Worm (Caenorhabditis elegans) whole organism, L4 larva: Measurements from ENCODE around the gene nhr-104.

ENCODE experiments used
- T26A8.4 ChIP-seq: fragments of 200-800 bp; sonication (Bioruptor generic); IDR thresholded peaks from 2 replicates; pipeline ENCODE4 v1.3.6; 2022; ENCODE audit warnings: missing genetic modification characterization, missing compliant biosample characterization
- Y5F2A.4 ChIP-seq: fragments of 200-800 bp; sonication (Bioruptor generic); optimal IDR thresholded peaks from 2 replicates; lab custom pipeline; 2018; ENCODE audit warnings: mild to moderate bottlenecking, missing genetic modification characterization, missing compliant biosample characterization
- Y75B8A.6 ChIP-seq: fragments of 200-800 bp; sonication (Bioruptor generic); IDR thresholded peaks from 2 replicates; pipeline ENCODE4 v1.3.6; 2022; ENCODE audit warnings: missing genetic modification reagents, missing genetic modification characterization, missing compliant biosample characterization
- aha-1 ChIP-seq: fragments of 150-350 bp; peaks from one replicate; lab custom pipeline; 2014; ENCODE audit warnings: missing biosample characterization, missing genetic modification characterization
- attf-4 ChIP-seq: sonication (generic microtip); optimal IDR thresholded peaks from 3 replicates; lab custom pipeline; 2017; ENCODE audit warnings: missing biosample characterization, missing genetic modification characterization
- ceh-32 ChIP-seq: sonication (generic microtip); optimal IDR thresholded peaks from 2 replicates; lab custom pipeline; 2016; ENCODE audit warnings: mild to moderate bottlenecking, missing genetic modification characterization, missing compliant biosample characterization; ENCODE audit not compliant: poor library complexity
- ceh-44 ChIP-seq: fragments of 200-800 bp; sonication (Bioruptor generic); IDR thresholded peaks from 2 replicates; pipeline ENCODE4 v1.3.6; 2022; ENCODE audit warnings: missing genetic modification reagents, missing genetic modification characterization, missing compliant biosample characterization
- ceh-62 ChIP-seq: sonication (generic microtip); optimal IDR thresholded peaks from 2 replicates; lab custom pipeline; 2017; ENCODE audit warnings: missing biosample characterization, missing genetic modification characterization
- ceh-82 ChIP-seq: sonication (generic microtip); optimal IDR thresholded peaks from 2 replicates; lab custom pipeline; 2017; ENCODE audit warnings: missing biosample characterization, missing genetic modification characterization
- ces-1 ChIP-seq: fragments of 150-350 bp; sonication (generic microtip); optimal IDR thresholded peaks from 4 replicates; lab custom pipeline; 2014; ENCODE audit warnings: missing biosample characterization, missing genetic modification reagents, missing genetic modification characterization
- daf-16 ChIP-seq, 3 experiments: sonication (generic microtip); optimal IDR thresholded peaks; 2 replicates each; lab custom pipeline; 2016 to 2017; ENCODE audit warnings: missing genetic modification characterization in 3 of 3, missing genetic modification reagents in 3 of 3, mild to moderate bottlenecking in 2 of 3, missing compliant biosample characterization in 2 of 3, missing biosample characterization in 1 of 3, moderate library complexity in 1 of 3
- dmd-6 ChIP-seq: fragments of 200-800 bp; sonication (Bioruptor generic); IDR thresholded peaks from 2 replicates; pipeline ENCODE4 v1.3.6; 2022; ENCODE audit warnings: missing genetic modification reagents, missing genetic modification characterization, missing compliant biosample characterization
- dmd-8 ChIP-seq: fragments of 200-800 bp; sonication (Bioruptor generic); IDR thresholded peaks from 2 replicates; pipeline ENCODE4 v1.3.6; 2022; ENCODE audit warnings: missing genetic modification characterization, missing compliant biosample characterization
- dpl-1 ChIP-seq: fragments of 150-350 bp; optimal IDR thresholded peaks from 2 replicates; lab custom pipeline; 2014; ENCODE audit warnings: missing biosample characterization, missing genetic modification reagents, missing genetic modification characterization
- dve-1 ChIP-seq: sonication (generic microtip); optimal IDR thresholded peaks from 2 replicates; lab custom pipeline; 2017; ENCODE audit warnings: antibody characterized with exemption, mild to moderate bottlenecking, missing genetic modification characterization, missing compliant biosample characterization; ENCODE audit not compliant: insufficient read depth
- fkh-10 ChIP-seq: fragments of 150-350 bp; optimal IDR thresholded peaks from 2 replicates; lab custom pipeline; 2014; ENCODE audit warnings: missing biosample characterization, missing genetic modification reagents, missing genetic modification characterization
- hlh-11 ChIP-seq: fragments of 200-800 bp; sonication (Bioruptor generic); optimal IDR thresholded peaks from 2 replicates; lab custom pipeline; 2018; ENCODE audit warnings: mild to moderate bottlenecking, missing genetic modification characterization, missing compliant biosample characterization
- hmg-1.1 ChIP-seq: fragments of 200-800 bp; sonication (Bioruptor generic); IDR thresholded peaks from 2 replicates; pipeline ENCODE4 v1.3.6; 2022; ENCODE audit warnings: missing genetic modification reagents, missing genetic modification characterization, missing compliant biosample characterization
- jun-1 ChIP-seq: fragments of 150-350 bp; optimal IDR thresholded peaks from 2 replicates; lab custom pipeline; 2014; ENCODE audit warnings: missing biosample characterization, missing genetic modification reagents, missing genetic modification characterization
- lin-1 ChIP-seq: fragments of 200-800 bp; sonication (Bioruptor generic); IDR thresholded peaks from 2 replicates; pipeline ENCODE4 v1.3.6; 2022; ENCODE audit warnings: missing genetic modification reagents, missing genetic modification characterization, missing compliant biosample characterization
- lin-13 ChIP-seq: fragments of 150-350 bp; optimal IDR thresholded peaks from 2 replicates; lab custom pipeline; 2014; ENCODE audit warnings: missing biosample characterization, missing genetic modification reagents, missing genetic modification characterization
- lin-38 ChIP-seq: fragments of 200-800 bp; sonication (Bioruptor generic); IDR thresholded peaks from 2 replicates; pipeline ENCODE4 v1.3.6; 2022; ENCODE audit warnings: missing genetic modification reagents, missing genetic modification characterization, missing compliant biosample characterization
- madf-9 ChIP-seq: fragments of 200-800 bp; sonication (Bioruptor generic); conservative IDR thresholded peaks from 2 replicates; pipeline ENCODE4 v1.3.6; 2022; ENCODE audit warnings: missing genetic modification reagents, missing genetic modification characterization, missing compliant biosample characterization
- mdt-29 ChIP-seq: fragments of 200-800 bp; sonication (Bioruptor generic); IDR thresholded peaks from 2 replicates; pipeline ENCODE4 v1.3.6; 2022; ENCODE audit warnings: missing genetic modification reagents, missing genetic modification characterization, missing compliant biosample characterization
- mep-1 ChIP-seq: fragments of 150-350 bp; sonication (generic microtip); optimal IDR thresholded peaks from 3 replicates; lab custom pipeline; 2014; ENCODE audit warnings: missing biosample characterization, missing genetic modification characterization
- mxl-3 ChIP-seq: fragments of 200-800 bp; sonication (Bioruptor generic); optimal IDR thresholded peaks from 2 replicates; lab custom pipeline; 2018; ENCODE audit warnings: mild to moderate bottlenecking, missing genetic modification characterization, missing compliant biosample characterization
- nhr-111 ChIP-seq: fragments of 200-800 bp; sonication (Bioruptor generic); optimal IDR thresholded peaks from 2 replicates; lab custom pipeline; 2018; ENCODE audit warnings: mild to moderate bottlenecking, missing genetic modification characterization, missing compliant biosample characterization
- nhr-28 ChIP-seq: fragments of 150-350 bp; optimal IDR thresholded peaks from 2 replicates; lab custom pipeline; 2014; ENCODE audit warnings: missing biosample characterization, missing genetic modification characterization
- nhr-6 ChIP-seq: fragments of 150-350 bp; optimal IDR thresholded peaks from 2 replicates; lab custom pipeline; 2014; ENCODE audit warnings: missing biosample characterization, missing genetic modification characterization
- pha-4 ChIP-seq, 2 experiments: fragments of 150-350 bp in 1 of 2; fragments of 200-800 bp in 1 of 2; sonication (Bioruptor generic) in 1 of 2; IDR thresholded peaks in 1 of 2; optimal IDR thresholded peaks in 1 of 2; 2 replicates each; pipeline versions ENCODE4 v1.3.6 to Lab custom; 2014 to 2022; ENCODE audit warnings: missing genetic modification characterization in 2 of 2, missing genetic modification reagents in 2 of 2, missing biosample characterization in 1 of 2, missing compliant biosample characterization in 1 of 2
- sdz-12 ChIP-seq: fragments of 200-800 bp; sonication (Bioruptor generic); optimal IDR thresholded peaks from 2 replicates; lab custom pipeline; 2018; ENCODE audit warnings: mild to moderate bottlenecking, missing genetic modification characterization, missing compliant biosample characterization
- snpc-1.2 ChIP-seq: fragments of 200-800 bp; sonication (Bioruptor generic); IDR thresholded peaks from 2 replicates; pipeline ENCODE4 v1.3.6; 2022; ENCODE audit warnings: missing genetic modification reagents, missing genetic modification characterization, missing compliant biosample characterization
- spr-1 ChIP-seq: sonication (generic microtip); optimal IDR thresholded peaks from 2 replicates; lab custom pipeline; 2016; ENCODE audit warnings: mild to moderate bottlenecking, missing genetic modification characterization, missing compliant biosample characterization
- tag-97 ChIP-seq: fragments of 200-800 bp; sonication (Bioruptor generic); IDR thresholded peaks from 2 replicates; pipeline ENCODE4 v1.3.6; 2022; ENCODE audit warnings: missing genetic modification characterization, missing compliant biosample characterization
- unc-130 ChIP-seq: sonication (generic microtip); optimal IDR thresholded peaks from 2 replicates; lab custom pipeline; 2016; ENCODE audit warnings: missing genetic modification reagents, missing genetic modification characterization, missing compliant biosample characterization
- unc-39 ChIP-seq: sonication (generic microtip); optimal IDR thresholded peaks from 2 replicates; lab custom pipeline; 2017; ENCODE audit warnings: missing biosample characterization, missing genetic modification characterization
- unc-62 ChIP-seq, 3 experiments: fragments of 150-350 bp in 1 of 3; sonication (generic microtip); optimal IDR thresholded peaks in 2 of 3; peaks in 1 of 3; 1 replicate in 1 of 3; 2 replicates in 2 of 3; lab custom pipeline; 2014 to 2017; ENCODE audit warnings: missing biosample characterization in 3 of 3, missing genetic modification characterization in 3 of 3, missing genetic modification reagents in 3 of 3, missing genotype in 1 of 3
- vab-7 ChIP-seq: fragments of 200-800 bp; sonication (Bioruptor generic); IDR thresholded peaks from 2 replicates; pipeline ENCODE4 v1.3.6; 2022; ENCODE audit warnings: missing genetic modification reagents, missing genetic modification characterization, missing compliant biosample characterization
- zfp-2 ChIP-seq: sonication (generic microtip); optimal IDR thresholded peaks from 2 replicates; lab custom pipeline; 2016; ENCODE audit warnings: mild to moderate bottlenecking, missing genetic modification characterization, missing compliant biosample characterization
- zip-11 ChIP-seq: fragments of 200-800 bp; sonication (Bioruptor generic); IDR thresholded peaks from 2 replicates; pipeline ENCODE4 v1.3.6; 2022; ENCODE audit warnings: missing genetic modification characterization, missing compliant biosample characterization
- zip-2 ChIP-seq: fragments of 150-350 bp; optimal IDR thresholded peaks from 2 replicates; lab custom pipeline; 2014; ENCODE audit warnings: missing biosample characterization, missing genetic modification characterization
- ztf-11 ChIP-seq: fragments of 150-350 bp; optimal IDR thresholded peaks from 2 replicates; lab custom pipeline; 2014; ENCODE audit warnings: missing biosample characterization, missing genetic modification characterization

nhr-104 gene

ce11 chrIV:4784687-4785086, 3.8 kb downstream of the nhr-104 start:
- TF ChIP-seq dve-1 (tag; lab: Kevin White, UChicago) (peak; percentile 13), snpc-1.2 (GFP tag; lab: Robert Waterston, UW) (0 out of 2 replicates have a peak, but pooled peaks have one; percentile 10)

DNA sequence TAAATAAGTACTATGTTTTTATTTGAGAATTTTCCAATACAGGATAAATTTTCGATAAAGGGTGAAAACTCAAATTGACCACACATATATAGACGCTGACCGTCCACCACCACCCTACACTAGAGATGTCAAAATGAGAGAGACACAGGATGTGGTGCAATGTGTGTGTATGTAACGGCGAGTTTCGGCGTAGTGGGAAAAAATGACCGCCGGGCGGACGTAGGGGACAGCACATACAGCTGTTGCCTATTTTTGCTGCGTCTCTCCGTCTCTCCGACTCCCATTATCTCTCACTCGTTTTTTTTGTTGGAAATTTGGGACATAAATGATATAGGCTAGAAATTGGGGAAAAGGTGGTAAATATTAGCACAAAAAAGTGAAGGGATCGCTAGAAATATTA, 7.4 kb downstream of the nhr-104 start:
- TF ChIP-seq hmg-1.1 = 0 out of 2 replicates have a peak, but pooled peaks have one; percentile 37
- TF ChIP-seq jun-1 (tag; lab: Kevin White, UChicago) = no peak
- no peak for TF ChIP-seq ztf-11 (tag; lab: Kevin White, UChicago)
- no peak for TF ChIP-seq spr-1 (tag; lab: Kevin White, UChicago)
- TF ChIP-seq unc-62 (GFP tag; optimal IDR thresholded peaks at IDR 0.05 in 1 of 2; lab: Kevin White, UChicago) = peak in 1 of 2 experiments; percentile 97
- TF ChIP-seq unc-62 (tag; optimal IDR thresholded peaks at IDR 0.05; lab: Kevin White, UChicago) = no peak
- no peak for TF ChIP-seq daf-16 (GFP tag; optimal IDR thresholded peaks at IDR 0.05; lab: Kevin White, UChicago)
- peak; percentile 32 for TF ChIP-seq daf-16 (tag; optimal IDR thresholded peaks at IDR 0.05; lab: Kevin White, UChicago)
- TF ChIP-seq mep-1 (tag; lab: Kevin White, UChicago) = no peak
- no peak for TF ChIP-seq fkh-10
- peak; percentile 22 for TF ChIP-seq dve-1 (tag; lab: Kevin White, UChicago)
- TF ChIP-seq Y5F2A.4 (GFP tag; lab: Kevin White, UChicago) = no peak
- TF ChIP-seq zip-11 (GFP tag; lab: Robert Waterston, UW) = no peak
- TF ChIP-seq ceh-32 (tag; lab: Kevin White, UChicago) = no peak
- TF ChIP-seq tag-97 (GFP tag; lab: Robert Waterston, UW) = no peak
- TF ChIP-seq unc-39 (tag; lab: Kevin White, UChicago) = no peak
- TF ChIP-seq ceh-44 (GFP tag; lab: Robert Waterston, UW) = no peak
- no peak for TF ChIP-seq unc-130 (GFP tag; lab: Kevin White, UChicago)
- TF ChIP-seq mdt-29 (GFP tag; lab: Robert Waterston, UW) = 0 out of 2 replicates have a peak, but pooled peaks have one; percentile 28
- peak; percentile 47 for TF ChIP-seq nhr-28 (tag; lab: Kevin White, UChicago)
- TF ChIP-seq ceh-62 (tag; lab: Kevin White, UChicago) = no peak
- no peak for TF ChIP-seq aha-1 (tag; lab: Kevin White, UChicago)
- TF ChIP-seq hlh-11 = peak; percentile 67
- TF ChIP-seq T26A8.4 = no peak
- TF ChIP-seq lin-13 (GFP tag; lab: Kevin White, UChicago) = no peak
- TF ChIP-seq sdz-12 (GFP tag; lab: Kevin White, UChicago) = no peak
- no peak for TF ChIP-seq lin-1 (GFP tag; lab: Robert Waterston, UW)

ce11 chrIV:4780129-4780528, 8.4 kb downstream of the nhr-104 start, which contains the start of gene set-15:
Gene set-15 (minus strand): TSS chrIV:4780229.
- TF ChIP-seq dmd-8 (GFP tag; lab: Robert Waterston, UW) (no peak), dmd-6 (GFP tag; lab: Robert Waterston, UW) (no peak), mep-1 (tag; lab: Kevin White, UChicago) (no peak), mdt-29 (GFP tag; lab: Robert Waterston, UW) (no peak), nhr-6 (tag; lab: Kevin White, UChicago) (no peak), attf-4 (tag; lab: Kevin White, UChicago) (no peak), Y75B8A.6 (GFP tag; lab: Robert Waterston, UW) (no peak), ceh-32 (tag; lab: Kevin White, UChicago) (no peak), zip-2 (tag; lab: Kevin White, UChicago) (no peak), zip-11 (GFP tag; lab: Robert Waterston, UW) (no peak), ces-1 (no peak), dpl-1 (GFP tag; lab: Kevin White, UChicago) (no peak)

- TF ChIP-seq madf-9 (GFP tag; lab: Robert Waterston, UW) = no peak
- no peak for TF ChIP-seq hmg-1.1
- no peak for TF ChIP-seq mxl-3 (GFP tag; lab: Kevin White, UChicago)
- TF ChIP-seq pha-4 (GFP tag; IDR thresholded peaks at IDR 0.05; lab: Robert Waterston, UW) = no peak
- TF ChIP-seq pha-4 (tag; optimal IDR thresholded peaks at IDR 0.05; lab: Kevin White, UChicago) = no peak
- no peak for TF ChIP-seq ceh-82
- TF ChIP-seq lin-38 (GFP tag; lab: Robert Waterston, UW) = no peak
- no peak for TF ChIP-seq lin-1 (GFP tag; lab: Robert Waterston, UW)
- no peak for TF ChIP-seq mdt-29 (GFP tag; lab: Robert Waterston, UW)
- TF ChIP-seq nhr-111 (GFP tag; lab: Kevin White, UChicago) = no peak
- no peak for TF ChIP-seq zfp-2
- TF ChIP-seq vab-7 (GFP tag; lab: Robert Waterston, UW) = no peak
- TF ChIP-seq snpc-1.2 (GFP tag; lab: Robert Waterston, UW) = no peak
- TF ChIP-seq unc-39 (tag; lab: Kevin White, UChicago) = no peak
Measured at ce11 chrIV:4776501-4776900, 12.0 kb downstream of the nhr-104 start.
